Worm (Caenorhabditis elegans) whole organism, mixed stage, embryonic: ENCODE results near the gene ssu-1.

ENCODE experiments used
- ceh-83 ChIP-seq: fragments of 200-800 bp; sonication (Bioruptor generic); optimal IDR thresholded peaks from 2 replicates; lab custom pipeline; 2018; ENCODE audit warnings: mild to moderate bottlenecking, missing genetic modification characterization, missing compliant biosample characterization
- elt-1 ChIP-seq: sonication (generic microtip); optimal IDR thresholded peaks from 2 replicates; lab custom pipeline; 2017; ENCODE audit warnings: missing genetic modification characterization, mild to moderate bottlenecking, missing compliant biosample characterization, antibody characterized with exemption, moderate library complexity, borderline replicate concordance; ENCODE audit not compliant: insufficient read depth
- pha-4 ChIP-seq: fragments of 150-350 bp; optimal IDR thresholded peaks from 2 replicates; lab custom pipeline; 2018; ENCODE audit warnings: missing biosample characterization, missing genetic modification reagents, missing genetic modification characterization

DNA sequence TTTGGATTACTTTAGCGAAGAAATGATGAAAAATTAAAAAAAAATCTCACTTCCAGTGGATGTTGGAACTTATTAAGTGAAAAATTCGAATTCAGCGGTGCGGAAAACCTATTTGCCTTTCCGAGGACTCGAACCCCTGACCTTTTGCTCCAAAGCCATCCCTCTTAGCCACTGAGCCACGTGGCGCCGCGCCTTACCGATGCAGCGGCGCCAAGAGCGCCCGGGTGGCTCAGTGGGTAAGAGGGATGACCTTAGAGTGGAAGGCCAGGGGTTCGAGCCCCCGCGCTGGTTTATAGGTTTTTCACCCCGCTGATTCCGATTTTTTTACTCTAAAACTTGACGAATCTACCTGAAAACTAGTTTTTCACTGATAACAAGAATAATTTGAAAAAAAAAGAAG is 5.5 kb downstream of the ssu-1 start:
- TF ChIP-seq ceh-83 (GFP tag; lab: Kevin White, UChicago) (no peak), pha-4 (tag; lab: Kevin White, UChicago) (no peak), elt-1 (tag; lab: Kevin White, UChicago) (no peak)
